Worm (Caenorhabditis elegans): Measurements from ENCODE around the gene H01M10.2.
A peak's percentile ranks its signal among the peaks of the same experiment; 100 is the strongest.

H01M10.2 gene

DNA sequence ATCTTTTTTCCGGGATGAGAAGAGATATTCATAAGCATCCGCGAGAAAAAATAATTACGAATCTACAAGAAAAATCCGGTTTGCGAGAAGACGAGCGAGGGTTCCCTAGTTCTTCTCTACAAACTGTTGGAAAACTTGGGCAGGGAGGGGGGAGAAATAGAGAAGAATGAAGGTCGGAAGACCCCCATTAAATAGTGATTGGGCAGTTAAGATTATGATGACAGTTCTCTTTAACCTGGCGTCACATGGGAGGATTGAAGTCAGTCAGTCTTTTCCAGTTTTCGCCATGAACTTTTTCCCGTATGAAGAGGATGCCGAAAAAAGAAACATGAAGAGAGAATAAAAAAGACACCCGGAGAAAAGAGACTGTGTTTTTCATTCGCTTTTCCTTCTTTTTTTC lies 5.2 kb upstream of the H01M10.2 start:
- TF ChIP-seq snpc-4 (tag; optimal IDR thresholded peaks at IDR 0.05) = no peak
- no peak for TF ChIP-seq mef-2 (tag; optimal IDR thresholded peaks at IDR 0.05)
- TF ChIP-seq egl-27 (tag; optimal IDR thresholded peaks at IDR 0.05) = no peak
- peak in 1 of 6 experiments; percentile 76 for TF ChIP-seq elt-3 (tag; optimal IDR thresholded peaks at IDR 0.05)
- no peak for TF ChIP-seq nhr-77 (tag; optimal IDR thresholded peaks at IDR 0.05)
- TF ChIP-seq ets-5 (GFP tag; IDR thresholded peaks at IDR 0.05) = no peak
- TF ChIP-seq tlp-1 (tag; optimal IDR thresholded peaks at IDR 0.05) = no peak
- peak in 1 of 2 experiments; percentile 55 for TF ChIP-seq lin-35 (GFP tag; optimal IDR thresholded peaks at IDR 0.05)
- TF ChIP-seq fkh-10 (GFP tag; optimal IDR thresholded peaks at IDR 0.05) = no peak
- TF ChIP-seq nhr-12 (tag; optimal IDR thresholded peaks at IDR 0.05) = no peak
- no peak for TF ChIP-seq zip-4 (GFP tag; optimal IDR thresholded peaks at IDR 0.05)
- TF ChIP-seq swsn-7 (tag; optimal IDR thresholded peaks at IDR 0.05) = no peak
- TF ChIP-seq hlh-17 (GFP tag; optimal IDR thresholded peaks at IDR 0.05; ENCODE audit: borderline replicate concordance) = no peak
- TF ChIP-seq nhr-71 (tag; optimal IDR thresholded peaks at IDR 0.05) = peak; percentile 15
- TF ChIP-seq efl-3 (GFP tag; optimal IDR thresholded peaks at IDR 0.05) = no peak
- TF ChIP-seq ceh-82 (tag; optimal IDR thresholded peaks at IDR 0.05) = no peak
- TF ChIP-seq rnt-1 (tag; optimal IDR thresholded peaks at IDR 0.05) = no peak
- no peak for TF ChIP-seq unc-62 (GFP tag; optimal IDR thresholded peaks at IDR 0.05)
- no peak for TF ChIP-seq fos-1 (tag; optimal IDR thresholded peaks at IDR 0.05)
- no peak for TF ChIP-seq hpl-2 (GFP tag; optimal IDR thresholded peaks at IDR 0.05)
- no peak for TF ChIP-seq ceh-88 (GFP tag; IDR thresholded peaks at IDR 0.05)
- no peak for TF ChIP-seq C04F5.9 (tag; optimal IDR thresholded peaks at IDR 0.05)
- no peak for TF ChIP-seq ceh-8 (GFP tag; optimal IDR thresholded peaks at IDR 0.05)
- TF ChIP-seq nhr-19 (GFP tag; conservative IDR thresholded peaks at IDR 0.05) = no peak
- TF ChIP-seq sox-4 (tag; optimal IDR thresholded peaks at IDR 0.05) = no peak
- no peak for TF ChIP-seq xbp-1 (tag; optimal IDR thresholded peaks at IDR 0.05)
- peak; percentile 64 for TF ChIP-seq lin-14 (GFP tag; optimal IDR thresholded peaks at IDR 0.05)
- TF ChIP-seq irx-1 (tag; optimal IDR thresholded peaks at IDR 0.05) = no peak
- no peak for TF ChIP-seq lin-13 (GFP tag; optimal IDR thresholded peaks at IDR 0.05)
- TF ChIP-seq jun-1 (tag; optimal IDR thresholded peaks at IDR 0.05) = no peak
- TF ChIP-seq nhr-20 (tag; optimal IDR thresholded peaks at IDR 0.05) = peak; percentile 63
- peak; percentile 3 for TF ChIP-seq ztf-4 (tag; optimal IDR thresholded peaks at IDR 0.05)
- peak; percentile 85 for TF ChIP-seq blmp-1 (tag; optimal IDR thresholded peaks at IDR 0.05)
- no peak for TF ChIP-seq mab-9 (GFP tag; IDR thresholded peaks at IDR 0.05)
- TF ChIP-seq lir-3 (tag; optimal IDR thresholded peaks at IDR 0.05; ENCODE audit: poor library complexity) = no peak
- TF ChIP-seq nhr-28 (tag; optimal IDR thresholded peaks at IDR 0.05) = no peak
- TF ChIP-seq aha-1 (tag; optimal IDR thresholded peaks at IDR 0.05) = no peak
- TF ChIP-seq lsy-2 (tag; optimal IDR thresholded peaks at IDR 0.05) = peak in 1 of 2 experiments; percentile 34
- no peak for TF ChIP-seq grh-1 (GFP tag; IDR thresholded peaks at IDR 0.05)
- no peak for TF ChIP-seq zag-1 (tag; optimal IDR thresholded peaks at IDR 0.05)
- TF ChIP-seq aly-2 (tag; optimal IDR thresholded peaks at IDR 0.05) = no peak
- TF ChIP-seq lin-15B (tag; optimal IDR thresholded peaks at IDR 0.05) = no peak
- no peak for TF ChIP-seq dsc-1 (tag; optimal IDR thresholded peaks at IDR 0.05)
- TF ChIP-seq efl-1 (optimal IDR thresholded peaks at IDR 0.05) = no peak
- TF ChIP-seq efl-1 (GFP tag; optimal IDR thresholded peaks at IDR 0.05 in 1 of 2) = no peak
- TF ChIP-seq pqm-1 (tag; optimal IDR thresholded peaks at IDR 0.05) = no peak
- peak; percentile 23 for TF ChIP-seq unc-130 (tag; optimal IDR thresholded peaks at IDR 0.05)
- no peak for TF ChIP-seq ztf-11 (tag; optimal IDR thresholded peaks at IDR 0.05)
- TF ChIP-seq lin-39 (tag; optimal IDR thresholded peaks at IDR 0.05) = no peak
- TF ChIP-seq pag-3 (tag; optimal IDR thresholded peaks at IDR 0.05; ENCODE audit: borderline replicate concordance, insufficient read depth) = no peak
- peak; percentile 5 for TF ChIP-seq C16A3.4 (tag; optimal IDR thresholded peaks at IDR 0.05)
- no peak for TF ChIP-seq sup-37 (GFP tag; optimal IDR thresholded peaks at IDR 0.05)
- no peak for TF ChIP-seq nhr-47 (tag; optimal IDR thresholded peaks at IDR 0.05)
- no peak for TF ChIP-seq nhr-11 (tag; optimal IDR thresholded peaks at IDR 0.05)

Data from whole organism, L1 larva.